Fruit fly (Drosophila melanogaster) Kc167 (cell line): ENCODE results near the gene CG7730.

Experiments
- Myc ChIP-seq: fragments of >200 bp; optimal IDR thresholded peaks from 2 replicates; lab custom pipeline; 2017; ENCODE audit warnings: missing external identifiers
- h ChIP-seq: fragments of >200 bp; optimal IDR thresholded peaks from 3 replicates; lab custom pipeline; 2018; ENCODE audit warnings: missing external identifiers
- insv ChIP-seq: fragments of >200 bp; optimal IDR thresholded peaks from 3 replicates; lab custom pipeline; 2018; ENCODE audit warnings: missing external identifiers
- psq ChIP-seq: fragments of >200 bp; optimal IDR thresholded peaks from 2 replicates; lab custom pipeline; 2017; ENCODE audit warnings: missing external identifiers
- ttk ChIP-seq: sonication (Bioruptor generic); optimal IDR thresholded peaks from 2 replicates; lab custom pipeline; 2017; ENCODE audit warnings: missing external identifiers

DNA sequence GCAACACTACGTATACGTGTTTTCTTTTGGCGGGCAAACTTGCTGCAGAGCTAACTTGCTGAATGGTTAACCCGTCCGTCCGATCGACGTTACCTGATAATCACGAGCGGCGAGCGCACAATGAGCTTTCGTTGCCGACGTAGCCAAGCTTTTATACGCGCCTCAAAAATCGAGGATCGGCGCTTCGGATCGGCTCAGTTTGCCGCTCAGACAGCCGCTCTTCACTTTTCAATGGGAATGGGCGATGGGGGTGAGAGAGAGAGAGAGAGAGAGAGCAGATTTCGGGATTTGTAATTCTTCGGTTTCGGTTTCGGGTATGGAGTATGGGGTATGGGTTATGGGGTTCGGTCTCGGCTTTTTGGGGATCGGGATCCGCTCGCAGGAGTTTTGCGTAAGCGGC, 4.7 kb downstream of the CG7730 start, which contains the start of gene Ilp8:
- TF ChIP-seq h (lab: Kevin White, UChicago) (no peak), ttk (lab: Kevin White, UChicago) (no peak), psq (lab: Kevin White, UChicago) (no peak), Myc (lab: Kevin White, UChicago) (no peak), insv (lab: Kevin White, UChicago) (no peak)
